In the genomic region with DNA sequence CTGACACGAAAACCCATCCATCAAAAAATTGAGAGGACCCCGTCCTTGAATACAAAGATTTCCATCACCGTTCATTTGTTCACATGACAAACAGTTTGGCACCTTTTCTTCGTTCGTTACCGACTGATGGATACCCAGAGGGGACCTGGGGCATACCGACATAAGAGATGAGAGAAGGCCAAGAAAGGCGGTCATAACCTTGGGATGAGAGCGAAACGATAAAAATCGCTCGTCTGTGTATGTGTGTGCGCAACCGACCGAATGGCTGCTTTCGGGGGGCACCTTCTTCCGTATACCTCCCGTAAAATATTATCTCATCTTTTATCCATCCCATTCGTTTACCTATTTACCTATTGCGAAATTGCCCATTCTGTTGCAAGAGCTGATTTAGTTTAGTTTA, we compare ENCODE assay signal across 6 worm cellular contexts.
A peak's percentile ranks its signal among the peaks of the same experiment; 100 is the strongest.
TF ChIP-seq lines count a peak whose summit lies in the region.

No protein-coding gene starts in this region.

TF ChIP-seq in whole organism, L1 larva, 84 proteins besides CTCF, POLR2A, EP300 and RAD21 (continues in another document):
- TF ChIP-seq blmp-1 (tag; optimal IDR thresholded peaks at IDR 0.05; lab: Kevin White, UChicago): peak; percentile 68
- TF ChIP-seq efl-1 (optimal IDR thresholded peaks at IDR 0.05; lab: Kevin White, UChicago): no peak
- peak in 1 of 2 experiments; percentile 66 for TF ChIP-seq efl-1 (GFP tag; optimal IDR thresholded peaks at IDR 0.05 in 1 of 2; lab: Kevin White, UChicago)
- 0 out of 2 replicates have a peak, but pooled peaks have one; percentile 7 for TF ChIP-seq grh-1 (GFP tag; IDR thresholded peaks at IDR 0.05; lab: Robert Waterston, UW)
- peak; percentile 2 for TF ChIP-seq snu-23 (GFP tag; optimal IDR thresholded peaks at IDR 0.05; lab: Kevin White, UChicago)
- TF ChIP-seq lin-14 (GFP tag; optimal IDR thresholded peaks at IDR 0.05; lab: Kevin White, UChicago): peak; percentile 61
- TF ChIP-seq nhr-20 (tag; optimal IDR thresholded peaks at IDR 0.05; lab: Kevin White, UChicago): peak; percentile 10
- TF ChIP-seq fkh-8 (tag; optimal IDR thresholded peaks at IDR 0.05; lab: Kevin White, UChicago): no peak
- TF ChIP-seq lin-15B (tag; optimal IDR thresholded peaks at IDR 0.05; lab: Kevin White, UChicago): no peak
- TF ChIP-seq ces-1 (GFP tag; optimal IDR thresholded peaks at IDR 0.05; lab: Kevin White, UChicago): no peak
- no peak for TF ChIP-seq ztf-11 (tag; optimal IDR thresholded peaks at IDR 0.05; lab: Kevin White, UChicago)
- peak; percentile 84 for TF ChIP-seq nhr-85 (tag; lab: Kevin White, UChicago)
- peak; percentile 46 for TF ChIP-seq mep-1 (tag; optimal IDR thresholded peaks at IDR 0.05; lab: Kevin White, UChicago)
- no peak for TF ChIP-seq egl-27 (tag; optimal IDR thresholded peaks at IDR 0.05; lab: Kevin White, UChicago)
- TF ChIP-seq sox-4 (tag; optimal IDR thresholded peaks at IDR 0.05; lab: Kevin White, UChicago): no peak

TF ChIP-seq in whole organism, L2 larva, 48 proteins besides CTCF, POLR2A, EP300 and RAD21:
- peak; percentile 15 for TF ChIP-seq sma-9 (GFP tag; optimal IDR thresholded peaks at IDR 0.05; lab: Kevin White, UChicago)
- no peak for TF ChIP-seq sma-9 (tag; optimal IDR thresholded peaks at IDR 0.05; lab: Kevin White, UChicago)
- TF ChIP-seq sma-3 (GFP tag; optimal IDR thresholded peaks at IDR 0.05; lab: Kevin White, UChicago): peak; percentile 21
- no peak for TF ChIP-seq fos-1 (tag; optimal IDR thresholded peaks at IDR 0.05; lab: Kevin White, UChicago)
- peak; percentile 44 for TF ChIP-seq nhr-21 (tag; optimal IDR thresholded peaks at IDR 0.05; lab: Kevin White, UChicago)
- peak; percentile 40 for TF ChIP-seq egl-27 (tag; optimal IDR thresholded peaks at IDR 0.05; lab: Kevin White, UChicago)
- TF ChIP-seq crh-2 (tag; optimal IDR thresholded peaks at IDR 0.05; lab: Kevin White, UChicago): peak; percentile 4
- TF ChIP-seq C34F6.9 (tag; optimal IDR thresholded peaks at IDR 0.05; lab: Kevin White, UChicago): no peak
- TF ChIP-seq nhr-25 (tag; optimal IDR thresholded peaks at IDR 0.05; lab: Kevin White, UChicago): peak; percentile 71
- TF ChIP-seq ceh-16 (tag; optimal IDR thresholded peaks at IDR 0.05; lab: Kevin White, UChicago): peak; percentile 81

TF ChIP-seq in whole organism, L3 larva, 47 proteins besides CTCF, POLR2A, EP300 and RAD21:
- TF ChIP-seq ceh-28 (tag; optimal IDR thresholded peaks at IDR 0.05; lab: Kevin White, UChicago) (no peak), nfya-1 (tag; optimal IDR thresholded peaks at IDR 0.05; lab: Kevin White, UChicago; ENCODE audit: insufficient read depth) (no peak), nhr-23 (tag; optimal IDR thresholded peaks at IDR 0.05; lab: Kevin White, UChicago) (peak; percentile 45), lin-15B (tag; optimal IDR thresholded peaks at IDR 0.05; lab: Kevin White, UChicago) (no peak), elt-2 (tag; optimal IDR thresholded peaks at IDR 0.05; lab: Kevin White, UChicago) (no peak), lsy-12 (tag; optimal IDR thresholded peaks at IDR 0.05; lab: Kevin White, UChicago) (no peak), tbx-2 (tag; optimal IDR thresholded peaks at IDR 0.05; lab: Kevin White, UChicago) (no peak), R02D3.7 (tag; optimal IDR thresholded peaks at IDR 0.05; lab: Kevin White, UChicago) (no peak), nhr-25 (tag; optimal IDR thresholded peaks at IDR 0.05; lab: Kevin White, UChicago) (peak; percentile 66), unc-39 (tag; optimal IDR thresholded peaks at IDR 0.05; lab: Kevin White, UChicago) (no peak), pqm-1 (tag; optimal IDR thresholded peaks at IDR 0.05; lab: Kevin White, UChicago) (no peak), ztf-11 (tag; optimal IDR thresholded peaks at IDR 0.05; lab: Kevin White, UChicago) (no peak), hmg-11 (tag; optimal IDR thresholded peaks at IDR 0.05; lab: Kevin White, UChicago) (no peak), fos-1 (tag; optimal IDR thresholded peaks at IDR 0.05; lab: Kevin White, UChicago) (no peak), eor-1 (tag; optimal IDR thresholded peaks at IDR 0.05; lab: Kevin White, UChicago) (no peak), elt-1 (tag; optimal IDR thresholded peaks at IDR 0.05; lab: Kevin White, UChicago) (peak; percentile 35)

TF ChIP-seq in whole organism, L4 larva, 104 proteins besides CTCF, POLR2A, EP300 and RAD21:
- TF ChIP-seq ceh-62 (tag; optimal IDR thresholded peaks at IDR 0.05; lab: Kevin White, UChicago): no peak
- TF ChIP-seq nhr-6 (tag; optimal IDR thresholded peaks at IDR 0.05; lab: Kevin White, UChicago): no peak
- TF ChIP-seq mxl-3 (GFP tag; optimal IDR thresholded peaks at IDR 0.05; lab: Kevin White, UChicago): no peak
- TF ChIP-seq hlh-11 (tag; optimal IDR thresholded peaks at IDR 0.05; lab: Kevin White, UChicago): peak; percentile 5
- no peak for TF ChIP-seq gei-8 (GFP tag; optimal IDR thresholded peaks at IDR 0.05; lab: Kevin White, UChicago)
- no peak for TF ChIP-seq sdz-12 (GFP tag; optimal IDR thresholded peaks at IDR 0.05; lab: Kevin White, UChicago)
- TF ChIP-seq mes-2 (tag; optimal IDR thresholded peaks at IDR 0.05; lab: Kevin White, UChicago; ENCODE audit: poor library complexity, severe bottlenecking): peak; percentile 3
- TF ChIP-seq nhr-28 (tag; optimal IDR thresholded peaks at IDR 0.05; lab: Kevin White, UChicago): peak; percentile 16
TF ChIP-seq in whole organism, L4 larva: peak in this region for 3.

TF ChIP-seq in whole organism, early embryonic, 17 proteins besides CTCF, POLR2A, EP300 and RAD21:
- TF ChIP-seq scrt-1 (GFP tag; IDR thresholded peaks at IDR 0.05; lab: Robert Waterston, UW): no peak
- no peak for TF ChIP-seq hmbx-1 (tag; optimal IDR thresholded peaks at IDR 0.05; lab: Kevin White, UChicago)
- TF ChIP-seq ceh-13 (GFP tag; optimal IDR thresholded peaks at IDR 0.05; lab: Kevin White, UChicago): no peak
- TF ChIP-seq hmg-4 (GFP tag; optimal IDR thresholded peaks at IDR 0.05; lab: Kevin White, UChicago): peak; percentile 33
- no peak for TF ChIP-seq F13C5.2 (tag; optimal IDR thresholded peaks at IDR 0.05; lab: Kevin White, UChicago)
- TF ChIP-seq tbx-11 (GFP tag; IDR thresholded peaks at IDR 0.05; lab: Robert Waterston, UW): no peak
- no peak for TF ChIP-seq tra-4 (tag; optimal IDR thresholded peaks at IDR 0.05; lab: Kevin White, UChicago)
- no peak for TF ChIP-seq flt-1 (GFP tag; IDR thresholded peaks at IDR 0.05; lab: Robert Waterston, UW)

TF ChIP-seq in whole organism, mixed stage, embryonic, 35 proteins besides CTCF, POLR2A, EP300 and RAD21:
- TF ChIP-seq ceh-43 (GFP tag; optimal IDR thresholded peaks at IDR 0.05; lab: Kevin White, UChicago) (no peak), ztf-11 (tag; optimal IDR thresholded peaks at IDR 0.05; lab: Kevin White, UChicago) (no peak), lin-32 (GFP tag; optimal IDR thresholded peaks at IDR 0.05; lab: Kevin White, UChicago) (no peak), drap-1 (GFP tag; optimal IDR thresholded peaks at IDR 0.05; lab: Kevin White, UChicago) (no peak), mep-1 (tag; optimal IDR thresholded peaks at IDR 0.05; lab: Kevin White, UChicago) (no peak), blmp-1 (tag; optimal IDR thresholded peaks at IDR 0.05; lab: Kevin White, UChicago) (no peak), ceh-39 (tag; optimal IDR thresholded peaks at IDR 0.05; lab: Kevin White, UChicago) (no peak), bed-3 (GFP tag; optimal IDR thresholded peaks at IDR 0.05; lab: Kevin White, UChicago) (no peak), pha-4 (tag; optimal IDR thresholded peaks at IDR 0.05; lab: Kevin White, UChicago) (no peak), nhr-28 (tag; optimal IDR thresholded peaks at IDR 0.05; lab: Kevin White, UChicago) (no peak), nhr-237 (tag; optimal IDR thresholded peaks at IDR 0.05; lab: Kevin White, UChicago) (no peak), elt-1 (tag; optimal IDR thresholded peaks at IDR 0.05; lab: Kevin White, UChicago; ENCODE audit: borderline replicate concordance, insufficient read depth) (peak; percentile 54), nhr-12 (tag; optimal IDR thresholded peaks at IDR 0.05; lab: Kevin White, UChicago) (no peak), M03D4.4 (tag; optimal IDR thresholded peaks at IDR 0.05; lab: Kevin White, UChicago) (no peak), mab-5 (tag; optimal IDR thresholded peaks at IDR 0.05; lab: Kevin White, UChicago) (no peak), lsy-2 (tag; optimal IDR thresholded peaks at IDR 0.05; lab: Kevin White, UChicago) (no peak), ham-2 (GFP tag; optimal IDR thresholded peaks at IDR 0.05; lab: Kevin White, UChicago) (peak; percentile 51), ceh-83 (GFP tag; optimal IDR thresholded peaks at IDR 0.05; lab: Kevin White, UChicago) (no peak), elt-3 (tag; optimal IDR thresholded peaks at IDR 0.05; lab: Kevin White, UChicago) (no peak), unc-62 (GFP tag; optimal IDR thresholded peaks at IDR 0.05; lab: Kevin White, UChicago) (peak; percentile 49), lin-13 (tag; optimal IDR thresholded peaks at IDR 0.05; lab: Kevin White, UChicago) (no peak), mls-2 (tag; optimal IDR thresholded peaks at IDR 0.05; lab: Kevin White, UChicago) (no peak), sem-2 (GFP tag; optimal IDR thresholded peaks at IDR 0.05; lab: Kevin White, UChicago) (no peak), hlh-1 (tag; optimal IDR thresholded peaks at IDR 0.05; lab: Kevin White, UChicago) (no peak), nhr-2 (tag; optimal IDR thresholded peaks at IDR 0.05; lab: Kevin White, UChicago) (peak; percentile 49), cnd-1 (tag; optimal IDR thresholded peaks at IDR 0.05; lab: Kevin White, UChicago) (no peak), unc-39 (tag; optimal IDR thresholded peaks at IDR 0.05; lab: Kevin White, UChicago) (no peak), flh-1 (GFP tag; optimal IDR thresholded peaks at IDR 0.05; lab: Kevin White, UChicago) (no peak), nhr-76 (tag; optimal IDR thresholded peaks at IDR 0.05; lab: Kevin White, UChicago) (no peak), ces-1 (GFP tag; optimal IDR thresholded peaks at IDR 0.05; lab: Kevin White, UChicago) (no peak), snpc-4 (tag; optimal IDR thresholded peaks at IDR 0.05; lab: Kevin White, UChicago) (no peak), tbx-8 (GFP tag; optimal IDR thresholded peaks at IDR 0.05; lab: Kevin White, UChicago) (no peak), zip-8 (tag; optimal IDR thresholded peaks at IDR 0.05; lab: Kevin White, UChicago) (no peak), unc-120 (tag; optimal IDR thresholded peaks at IDR 0.05; lab: Kevin White, UChicago; ENCODE audit: poor library complexity, severe bottlenecking) (no peak)
